Worm (Caenorhabditis elegans) whole organism, L4 larva: ENCODE measurements around the gene R148.3.

Experiments used
- dmd-9 ChIP-seq: fragments of 200-800 bp; sonication (Bioruptor generic); IDR thresholded peaks from 2 replicates; pipeline ENCODE4 v1.3.6; 2022; ENCODE audit warnings: missing genetic modification reagents, missing genetic modification characterization, missing compliant biosample characterization
- nhr-28 ChIP-seq: fragments of 150-350 bp; optimal IDR thresholded peaks from 2 replicates; lab custom pipeline; 2014; ENCODE audit warnings: missing biosample characterization, missing genetic modification characterization
- snpc-1.2 ChIP-seq: fragments of 200-800 bp; sonication (Bioruptor generic); IDR thresholded peaks from 2 replicates; pipeline ENCODE4 v1.3.6; 2022; ENCODE audit warnings: missing genetic modification reagents, missing genetic modification characterization, missing compliant biosample characterization

ce11 chrIII:3174985-3175384 lies at the start of gene R148.3:
- TF ChIP-seq dmd-9 = no peak
- TF ChIP-seq snpc-1.2 (GFP tag; lab: Robert Waterston, UW) = no peak
- TF ChIP-seq nhr-28 = no peak
